Fruit fly (Drosophila melanogaster) whole organism, embryonic: Measurements from ENCODE around the gene CNPYb.
A peak's percentile ranks its signal among the peaks of the same experiment; 100 is the strongest.

Experiments used
- Antp ChIP-seq: fragments of 200-800 bp; sonication (Bioruptor generic); optimal IDR thresholded peaks from 3 replicates; lab custom pipeline; 2016; ENCODE audit warnings: missing biosample characterization, missing genetic modification characterization
- Bgb ChIP-seq: fragments of 200-800 bp; sonication (Bioruptor generic); IDR thresholded peaks from 2 replicates; pipeline ENCODE4 v1.3.6; 2022; ENCODE audit warnings: missing biosample characterization, missing genetic modification characterization; ENCODE audit not compliant: partially characterized antibody
- CG10209 ChIP-seq: fragments of 200-800 bp; sonication (Bioruptor generic); optimal IDR thresholded peaks from 3 replicates; lab custom pipeline; 2017; ENCODE audit warnings: missing biosample characterization, mild to moderate bottlenecking, missing genetic modification characterization, missing genetic modification reagents
- CG10274 ChIP-seq: fragments of 200-800 bp; sonication (Bioruptor generic); optimal IDR thresholded peaks from 3 replicates; lab custom pipeline; 2017; ENCODE audit warnings: missing biosample characterization, mild to moderate bottlenecking, missing genetic modification characterization
- CG10565 ChIP-seq: fragments of 200-800 bp; sonication (Bioruptor generic); optimal IDR thresholded peaks from 3 replicates; lab custom pipeline; 2016; ENCODE audit warnings: missing biosample characterization, mild to moderate bottlenecking, missing genetic modification characterization
- CG10959 ChIP-seq: fragments of 200-800 bp; sonication (Bioruptor generic); IDR thresholded peaks from 2 replicates; pipeline ENCODE4 v1.3.6; 2022; ENCODE audit warnings: missing biosample characterization, missing genetic modification characterization
- CG1233 ChIP-seq: fragments of 200-800 bp; sonication (Bioruptor generic); optimal IDR thresholded peaks from 4 replicates; lab custom pipeline; 2018; ENCODE audit warnings: missing biosample characterization, mild to moderate bottlenecking, missing genetic modification characterization
- CG13624 ChIP-seq: fragments of 200-800 bp; sonication (Bioruptor generic); optimal IDR thresholded peaks from 2 replicates; lab custom pipeline; 2016; ENCODE audit warnings: missing biosample characterization, missing genetic modification characterization
- CG13894 ChIP-seq: fragments of 200-800 bp; sonication (Bioruptor generic); optimal IDR thresholded peaks from 3 replicates; lab custom pipeline; 2018; ENCODE audit warnings: missing biosample characterization, mild to moderate bottlenecking, missing genetic modification characterization, moderate library complexity
- CG14441 ChIP-seq: fragments of 200-800 bp; sonication (Bioruptor generic); IDR thresholded peaks from 2 replicates; pipeline ENCODE4 v1.3.6; 2022; ENCODE audit warnings: missing biosample characterization, missing genetic modification characterization
- CG17568 ChIP-seq: fragments of 200-800 bp; sonication (Bioruptor generic); optimal IDR thresholded peaks from 2 replicates; lab custom pipeline; 2018; ENCODE audit warnings: missing biosample characterization, mild to moderate bottlenecking, missing genetic modification characterization, moderate library complexity
- CG1832 ChIP-seq: fragments of 200-800 bp; sonication (Bioruptor generic); optimal IDR thresholded peaks from 2 replicates; lab custom pipeline; 2017; ENCODE audit warnings: missing biosample characterization, mild to moderate bottlenecking, missing genetic modification characterization, inconsistent platforms
- CG33557 ChIP-seq: fragments of 200-800 bp; sonication (Bioruptor generic); optimal IDR thresholded peaks from 2 replicates; lab custom pipeline; 2019; ENCODE audit warnings: missing biosample characterization, mild to moderate bottlenecking, missing genetic modification characterization, moderate library complexity
- CG34224 ChIP-seq: fragments of 200-800 bp; sonication (Bioruptor generic); IDR thresholded peaks from 3 replicates; pipeline ENCODE4 v1.3.6; 2022; ENCODE audit warnings: missing biosample characterization, missing genetic modification characterization; ENCODE audit not compliant: partially characterized antibody
- CG34376 ChIP-seq: fragments of 200-800 bp; sonication (Bioruptor generic); optimal IDR thresholded peaks from 2 replicates; lab custom pipeline; 2018; ENCODE audit warnings: missing biosample characterization, mild to moderate bottlenecking, missing genetic modification characterization
- CG4328 ChIP-seq: fragments of 200-800 bp; sonication (Bioruptor generic); optimal IDR thresholded peaks from 3 replicates; lab custom pipeline; 2017; ENCODE audit warnings: missing biosample characterization, missing genetic modification reagents, missing genetic modification characterization
- CG5953 ChIP-seq: fragments of 200-800 bp; sonication (Bioruptor generic); IDR thresholded peaks from 2 replicates; pipeline ENCODE4 v1.3.6; 2022; ENCODE audit warnings: missing biosample characterization, missing genetic modification characterization
- CG6254 ChIP-seq: fragments of 200-800 bp; sonication (Bioruptor generic); optimal IDR thresholded peaks from 3 replicates; lab custom pipeline; 2017; ENCODE audit warnings: mild to moderate bottlenecking, missing biosample characterization, missing genetic modification reagents, missing genetic modification characterization
- CG6765 ChIP-seq: fragments of 200-800 bp; sonication (Bioruptor generic); optimal IDR thresholded peaks from 3 replicates; lab custom pipeline; 2017; ENCODE audit warnings: missing biosample characterization, mild to moderate bottlenecking, missing genetic modification characterization
- CG8290 ChIP-seq, 3 experiments: fragments of 200-800 bp; sonication (Bioruptor generic); optimal IDR thresholded peaks; 2 replicates each; lab custom pipeline; 2016 to 2019; ENCODE audit warnings: missing biosample characterization in 3 of 3, missing genetic modification characterization in 3 of 3, mild to moderate bottlenecking in 2 of 3, moderate library complexity in 1 of 3
- CG8478 ChIP-seq: fragments of >200 bp; optimal IDR thresholded peaks from 2 replicates; lab custom pipeline; 2018
- CG9215 ChIP-seq: fragments of 200-800 bp; sonication (Bioruptor generic); IDR thresholded peaks from 2 replicates; pipeline ENCODE4 v1.3.6; 2022; ENCODE audit warnings: missing biosample characterization, missing genetic modification characterization
- CG9932 ChIP-seq: fragments of 200-800 bp; sonication (Bioruptor generic); IDR thresholded peaks from 2 replicates; pipeline ENCODE4 v1.3.6; 2022; ENCODE audit warnings: missing biosample characterization, missing genetic modification characterization
- D ChIP-seq, 2 experiments: fragments of 200-800 bp in 1 of 2; fragments of >200 bp in 1 of 2; sonication (Bioruptor generic) in 1 of 2; optimal IDR thresholded peaks; 2 replicates in 1 of 2; 3 replicates in 1 of 2; lab custom pipeline; 2017; ENCODE audit warnings: mild to moderate bottlenecking in 1 of 2, missing biosample characterization in 1 of 2, missing genetic modification characterization in 1 of 2, missing genetic modification reagents in 1 of 2
- E2f1 ChIP-seq: fragments of 200-800 bp; sonication (Bioruptor generic); IDR thresholded peaks from 2 replicates; pipeline ENCODE4 v1.3.6; 2022; ENCODE audit warnings: missing biosample characterization, missing genetic modification characterization
- Ets65A ChIP-seq: fragments of 200-800 bp; sonication (Bioruptor generic); peaks from one replicate; lab custom pipeline; 2016; ENCODE audit warnings: missing biosample characterization, missing genetic modification characterization
- Poxn ChIP-seq: fragments of 200-800 bp; sonication (Bioruptor generic); IDR thresholded peaks from 2 replicates; pipeline ENCODE4 v1.3.6; 2022; ENCODE audit warnings: missing biosample characterization, missing genetic modification characterization
- Side ChIP-seq: fragments of 200-800 bp; sonication (Bioruptor generic); optimal IDR thresholded peaks from 2 replicates; lab custom pipeline; 2016; ENCODE audit warnings: missing biosample characterization, missing genetic modification characterization
- Trl ChIP-seq, 3 experiments: fragments of >200 bp in 2 of 3; fragments of 200-800 bp in 1 of 3; sonication (Bioruptor generic) in 1 of 3; optimal IDR thresholded peaks; 2 replicates in 1 of 3; 3 replicates in 2 of 3; lab custom pipeline; 2016 to 2017; ENCODE audit warnings: missing biosample characterization in 1 of 3, missing genetic modification characterization in 1 of 3
- Vsx1 ChIP-seq: fragments of 200-800 bp; sonication (Bioruptor generic); optimal IDR thresholded peaks from 2 replicates; lab custom pipeline; 2017; ENCODE audit warnings: missing biosample characterization, mild to moderate bottlenecking, missing genetic modification characterization, missing genetic modification reagents
- ato ChIP-seq: fragments of 200-800 bp; sonication (Bioruptor generic); IDR thresholded peaks from 2 replicates; pipeline ENCODE4 v1.3.6; 2022; ENCODE audit warnings: missing biosample characterization, missing genetic modification characterization; ENCODE audit not compliant: partially characterized antibody
- bbx ChIP-seq: fragments of 200-800 bp; sonication (Bioruptor generic); IDR thresholded peaks from 2 replicates; pipeline ENCODE4 v1.3.6; 2022; ENCODE audit warnings: missing biosample characterization, missing genetic modification characterization; ENCODE audit not compliant: partially characterized antibody
- bigmax ChIP-seq: fragments of 200-800 bp; sonication (Bioruptor generic); optimal IDR thresholded peaks from 2 replicates; lab custom pipeline; 2018; ENCODE audit warnings: missing biosample characterization, mild to moderate bottlenecking, missing genetic modification characterization
- chinmo ChIP-seq: fragments of 200-800 bp; sonication (Bioruptor generic); IDR thresholded peaks from 4 replicates; pipeline ENCODE4 v1.3.6; 2022; ENCODE audit warnings: missing biosample characterization, missing genetic modification characterization; ENCODE audit not compliant: partially characterized antibody
- ci ChIP-seq: fragments of 200-800 bp; sonication (Bioruptor generic); IDR thresholded peaks from 3 replicates; pipeline ENCODE4 v1.3.6; 2022; ENCODE audit warnings: missing biosample characterization, missing genetic modification characterization
- esg ChIP-seq: fragments of 200-800 bp; sonication (Bioruptor generic); conservative IDR thresholded peaks from 2 replicates; pipeline ENCODE4 v1.3.6; 2022; ENCODE audit warnings: missing biosample characterization, missing genetic modification characterization
- gce ChIP-seq: fragments of 200-800 bp; sonication (Bioruptor generic); IDR thresholded peaks from 3 replicates; pipeline ENCODE4 v1.3.6; 2022; ENCODE audit warnings: missing biosample characterization, missing genetic modification characterization
- gsb-n ChIP-seq: fragments of 200-800 bp; sonication (Bioruptor generic); optimal IDR thresholded peaks from 3 replicates; lab custom pipeline; 2018; ENCODE audit warnings: missing biosample characterization, mild to moderate bottlenecking, missing genetic modification characterization
- lola ChIP-seq, 3 experiments: fragments of >200 bp in 2 of 3; fragments of 200-800 bp in 1 of 3; sonication (Bioruptor generic) in 1 of 3; optimal IDR thresholded peaks; 2 replicates each; lab custom pipeline; 2017 to 2019; ENCODE audit warnings: missing biosample characterization in 3 of 3, missing genetic modification characterization in 3 of 3, mild to moderate bottlenecking in 1 of 3, moderate library complexity in 1 of 3
- onecut ChIP-seq: fragments of 200-800 bp; sonication (Bioruptor generic); IDR thresholded peaks from 2 replicates; pipeline ENCODE4 v1.3.6; 2022; ENCODE audit warnings: missing biosample characterization, missing genetic modification characterization
- pan ChIP-seq, 4 experiments: fragments of >200 bp in 3 of 4; fragments of 200-800 bp in 1 of 4; sonication (Bioruptor generic) in 1 of 4; optimal IDR thresholded peaks in 3 of 4; IDR thresholded peaks in 1 of 4; 2 replicates each; pipeline versions ENCODE4 v1.3.6 to Lab custom; 2017 to 2022; ENCODE audit warnings: missing biosample characterization in 2 of 4, missing genetic modification characterization in 2 of 4, mixed read lengths in 1 of 4
- pita ChIP-seq: fragments of 200-800 bp; sonication (Bioruptor generic); optimal IDR thresholded peaks from 2 replicates; lab custom pipeline; 2017; ENCODE audit warnings: missing biosample characterization, mild to moderate bottlenecking, missing genetic modification characterization
- sens ChIP-seq: fragments of 200-800 bp; sonication (Bioruptor generic); peaks from one replicate; lab custom pipeline; 2016; ENCODE audit warnings: missing biosample characterization, missing genetic modification characterization
- sima ChIP-seq: fragments of 200-800 bp; sonication (Bioruptor generic); optimal IDR thresholded peaks from 2 replicates; lab custom pipeline; 2016; ENCODE audit warnings: missing biosample characterization, missing genetic modification characterization
- sna ChIP-seq: fragments of 200-800 bp; sonication (Bioruptor generic); IDR thresholded peaks from 2 replicates; pipeline ENCODE4 v1.3.6; 2022; ENCODE audit warnings: missing biosample characterization, missing genetic modification characterization; ENCODE audit not compliant: partially characterized antibody
- tx ChIP-seq: fragments of 200-800 bp; sonication (Bioruptor generic); optimal IDR thresholded peaks from 2 replicates; lab custom pipeline; 2016; ENCODE audit warnings: missing biosample characterization, missing genetic modification characterization
- vvl ChIP-seq: fragments of 200-800 bp; sonication (Bioruptor generic); IDR thresholded peaks from 2 replicates; pipeline ENCODE4 v1.3.6; 2022; ENCODE audit warnings: missing biosample characterization, missing genetic modification characterization
- zfh1 ChIP-seq: fragments of 200-800 bp; sonication (Bioruptor generic); IDR thresholded peaks from 3 replicates; pipeline ENCODE4 v1.3.6; 2022; ENCODE audit warnings: missing biosample characterization, missing genetic modification characterization

Gene CNPYb

DNA sequence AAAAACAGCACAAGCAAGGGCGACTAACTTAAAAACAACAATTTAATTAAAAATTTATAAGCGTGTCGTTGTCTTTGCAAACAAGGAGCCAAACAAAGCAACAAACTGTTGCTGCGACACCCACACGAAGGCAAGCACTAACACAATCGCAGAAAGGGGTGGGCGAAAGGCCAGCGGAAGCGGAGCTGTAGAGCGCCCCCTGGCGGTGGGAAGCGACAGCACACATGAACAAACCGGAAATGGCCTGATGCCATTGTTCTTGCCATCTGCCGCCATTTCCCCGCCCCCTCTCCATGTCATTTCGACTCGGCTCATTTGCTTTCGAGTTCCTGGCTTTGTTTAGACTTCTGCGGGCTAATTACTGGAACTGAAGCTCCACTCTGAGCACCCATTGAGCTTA lies 36.6 kb upstream of the CNPYb start:
- no peak for TF ChIP-seq CG34224 (GFP tag; lab: Robert Waterston, UW)
- TF ChIP-seq bbx (GFP tag; lab: Robert Waterston, UW), result no peak
- TF ChIP-seq Ets65A (GFP tag; lab: Kevin White, UChicago), result peak; percentile 78
- TF ChIP-seq CG10959 (GFP tag; lab: Robert Waterston, UW), result 0 out of 2 replicates have a peak, but pooled peaks have one; percentile 16
- TF ChIP-seq Bgb (GFP tag; lab: Robert Waterston, UW), result no peak
- no peak for TF ChIP-seq CG13894 (tag; lab: Kevin White, UChicago)
- peak; percentile 78; the same call in 2 of the 3 replicates for TF ChIP-seq ci (GFP tag; lab: Robert Waterston, UW)
- no peak for TF ChIP-seq lola (GFP tag; optimal IDR thresholded peaks at IDR 0.05; lab: Kevin White, UChicago)
- no peak for TF ChIP-seq bigmax (GFP tag; lab: Kevin White, UChicago)
- no peak for TF ChIP-seq ato
- TF ChIP-seq Side (GFP tag; lab: Kevin White, UChicago), result no peak
- no peak for TF ChIP-seq CG8478 (lab: Kevin White, UChicago)
- peak; percentile 74 for TF ChIP-seq onecut (GFP tag; lab: Robert Waterston, UW)
- no peak for TF ChIP-seq Antp (GFP tag; lab: Kevin White, UChicago)
- peak; percentile 0 for TF ChIP-seq CG17568 (GFP tag; lab: Kevin White, UChicago)
- no peak for TF ChIP-seq Vsx1 (GFP tag; lab: Kevin White, UChicago)
- no peak for TF ChIP-seq esg (GFP tag; lab: Robert Waterston, UW)
- TF ChIP-seq gsb-n, result no peak
- TF ChIP-seq CG10209 (GFP tag; lab: Kevin White, UChicago), result no peak
- no peak for TF ChIP-seq tx (GFP tag; lab: Kevin White, UChicago)
- peak; percentile 43 for TF ChIP-seq CG6254
- no peak for TF ChIP-seq CG1832 (GFP tag; lab: Kevin White, UChicago)
- TF ChIP-seq vvl (GFP tag; lab: Robert Waterston, UW), result no peak
- TF ChIP-seq sens (GFP tag; lab: Kevin White, UChicago), result no peak
- TF ChIP-seq CG6765 (GFP tag; lab: Kevin White, UChicago), result peak; percentile 66
- no peak for TF ChIP-seq sna
- TF ChIP-seq E2f1 (GFP tag; lab: Robert Waterston, UW), result 0 out of 2 replicates have a peak, but pooled peaks have one; percentile 14
- TF ChIP-seq Poxn (GFP tag; lab: Robert Waterston, UW), result no peak
- no peak for TF ChIP-seq chinmo
- TF ChIP-seq CG5953 (GFP tag; lab: Robert Waterston, UW), result no peak
- TF ChIP-seq pita (GFP tag; lab: Kevin White, UChicago), result no peak
- peak; percentile 32; the same call in 1 of the 2 replicates for TF ChIP-seq CG14441
- no peak for TF ChIP-seq CG13624 (GFP tag; lab: Kevin White, UChicago)
- TF ChIP-seq CG10565 (GFP tag; lab: Kevin White, UChicago), result no peak
- no peak for TF ChIP-seq CG4328
- TF ChIP-seq gce (GFP tag; lab: Robert Waterston, UW), result 0 out of 3 replicates have a peak, but pooled peaks have one; percentile 48
- no peak for TF ChIP-seq D (optimal IDR thresholded peaks at IDR 0.05; lab: Kevin White, UChicago)
- TF ChIP-seq D (GFP tag; optimal IDR thresholded peaks at IDR 0.05; lab: Kevin White, UChicago), result peak; percentile 25
- TF ChIP-seq CG34376 (GFP tag; lab: Kevin White, UChicago), result peak; percentile 72
- no peak for TF ChIP-seq CG33557 (GFP tag; lab: Kevin White, UChicago)
- TF ChIP-seq CG10274, result no peak
- no peak for TF ChIP-seq pan (optimal IDR thresholded peaks at IDR 0.05; lab: Kevin White, UChicago)
- TF ChIP-seq pan (GFP tag; optimal IDR thresholded peaks at IDR 0.05 in 1 of 2, IDR thresholded peaks at IDR 0.05 in 1 of 2), result peak in 1 of 2 experiments; percentile 33
- no peak for TF ChIP-seq Trl (optimal IDR thresholded peaks at IDR 0.05; lab: Kevin White, UChicago)
- no peak for TF ChIP-seq Trl (GFP tag; optimal IDR thresholded peaks at IDR 0.05; lab: Kevin White, UChicago)
- TF ChIP-seq sima, result no peak
- TF ChIP-seq CG8290 (GFP tag; optimal IDR thresholded peaks at IDR 0.05; lab: Kevin White, UChicago), result no peak
- TF ChIP-seq CG8290 (tag; optimal IDR thresholded peaks at IDR 0.05; lab: Kevin White, UChicago), result peak in 1 of 2 experiments; percentile 50
- TF ChIP-seq CG9215 (GFP tag; lab: Robert Waterston, UW), result no peak
- 0 out of 3 replicates have a peak, but pooled peaks have one; percentile 41 for TF ChIP-seq zfh1 (GFP tag; lab: Robert Waterston, UW)
- 0 out of 2 replicates have a peak, but pooled peaks have one; percentile 29 for TF ChIP-seq CG9932
- TF ChIP-seq CG1233 (GFP tag; lab: Kevin White, UChicago), result peak; percentile 65
